Fruit fly (Drosophila melanogaster) whole organism, embryonic: ENCODE data around the gene CG6959.

Experiments used
- Abd-B ChIP-seq: fragments of 200-800 bp; sonication (Bioruptor generic); optimal IDR thresholded peaks from 2 replicates; lab custom pipeline; 2018; ENCODE audit warnings: missing biosample characterization, mild to moderate bottlenecking, missing genetic modification characterization, moderate library complexity
- Ada2b ChIP-seq: fragments of 200-800 bp; sonication (Bioruptor generic); IDR thresholded peaks from 2 replicates; pipeline ENCODE4 v1.3.6; 2022; ENCODE audit warnings: missing biosample characterization, missing genetic modification characterization
- C15 ChIP-seq: fragments of 200-800 bp; sonication (Bioruptor generic); IDR thresholded peaks from 3 replicates; pipeline ENCODE4 v1.3.6; 2022; ENCODE audit warnings: missing biosample characterization, missing genetic modification characterization
- CG10321 ChIP-seq: fragments of 200-800 bp; sonication (Bioruptor generic); IDR thresholded peaks from 2 replicates; pipeline ENCODE4 v1.3.6; 2022; ENCODE audit warnings: missing biosample characterization, missing genetic modification characterization
- CG10462 ChIP-seq: fragments of 200-800 bp; sonication (Bioruptor generic); optimal IDR thresholded peaks from 2 replicates; lab custom pipeline; 2016; ENCODE audit warnings: missing biosample characterization, missing genetic modification characterization
- CG11456 ChIP-seq: fragments of 200-800 bp; sonication (Bioruptor generic); IDR thresholded peaks from 3 replicates; pipeline ENCODE4 v1.3.6; 2022; ENCODE audit warnings: missing biosample characterization, missing genetic modification characterization
- CG11696 ChIP-seq: fragments of 200-800 bp; sonication (Bioruptor generic); IDR thresholded peaks from 2 replicates; pipeline ENCODE4 v1.3.6; 2022; ENCODE audit warnings: missing biosample characterization, missing genetic modification characterization
- CG13287 ChIP-seq: fragments of 200-800 bp; sonication (Bioruptor generic); IDR thresholded peaks from 2 replicates; pipeline ENCODE4 v1.3.6; 2022; ENCODE audit warnings: missing biosample characterization, missing genetic modification characterization; ENCODE audit not compliant: partially characterized antibody
- CG15696 ChIP-seq: fragments of 200-800 bp; sonication (Bioruptor generic); optimal IDR thresholded peaks from 2 replicates; lab custom pipeline; 2019; ENCODE audit warnings: missing biosample characterization, mild to moderate bottlenecking, missing genetic modification characterization, moderate library complexity
- CG17359 ChIP-seq: fragments of 200-800 bp; sonication (Bioruptor generic); optimal IDR thresholded peaks from 3 replicates; lab custom pipeline; 2018; ENCODE audit warnings: missing biosample characterization, mild to moderate bottlenecking, missing genetic modification characterization, moderate library complexity
- CG1792 ChIP-seq: fragments of 200-800 bp; sonication (Bioruptor generic); optimal IDR thresholded peaks from 2 replicates; lab custom pipeline; 2016; ENCODE audit warnings: missing biosample characterization, missing genetic modification characterization
- CG2202 ChIP-seq: fragments of 200-800 bp; sonication (Bioruptor generic); optimal IDR thresholded peaks from 2 replicates; lab custom pipeline; 2018; ENCODE audit warnings: missing biosample characterization, mild to moderate bottlenecking, missing genetic modification characterization
- CG2678 ChIP-seq: fragments of 200-800 bp; sonication (Bioruptor generic); optimal IDR thresholded peaks from 3 replicates; lab custom pipeline; 2019; ENCODE audit warnings: missing biosample characterization, mild to moderate bottlenecking, missing genetic modification characterization, moderate library complexity
- CG30020 ChIP-seq: fragments of 200-800 bp; optimal IDR thresholded peaks from 2 replicates; lab custom pipeline; 2019; ENCODE audit warnings: missing biosample characterization, mild to moderate bottlenecking, missing genetic modification characterization, moderate library complexity
- CG43689 ChIP-seq: fragments of 200-800 bp; sonication (Bioruptor generic); IDR thresholded peaks from 2 replicates; pipeline ENCODE4 v1.3.6; 2022; ENCODE audit warnings: missing biosample characterization, missing genetic modification characterization
- CG4707 ChIP-seq: fragments of 200-800 bp; sonication (Bioruptor generic); optimal IDR thresholded peaks from 2 replicates; lab custom pipeline; 2018; ENCODE audit warnings: missing biosample characterization, mild to moderate bottlenecking, missing genetic modification characterization, moderate library complexity
- CG7987 ChIP-seq: fragments of 200-800 bp; sonication (Bioruptor generic); optimal IDR thresholded peaks from 2 replicates; lab custom pipeline; 2018; ENCODE audit warnings: missing biosample characterization, mild to moderate bottlenecking, missing genetic modification characterization, moderate library complexity
- CG9876 ChIP-seq: fragments of 200-800 bp; sonication (Bioruptor generic); optimal IDR thresholded peaks from 2 replicates; lab custom pipeline; 2016; ENCODE audit warnings: missing biosample characterization, missing genetic modification characterization
- D ChIP-seq, 2 experiments: fragments of 200-800 bp in 1 of 2; fragments of >200 bp in 1 of 2; sonication (Bioruptor generic) in 1 of 2; optimal IDR thresholded peaks; 2 replicates in 1 of 2; 3 replicates in 1 of 2; lab custom pipeline; 2017; ENCODE audit warnings: mild to moderate bottlenecking in 1 of 2, missing biosample characterization in 1 of 2, missing genetic modification characterization in 1 of 2, missing genetic modification reagents in 1 of 2
- D19B ChIP-seq: fragments of 200-800 bp; sonication (Bioruptor generic); optimal IDR thresholded peaks from 2 replicates; lab custom pipeline; 2017; ENCODE audit warnings: missing biosample characterization, mild to moderate bottlenecking, missing genetic modification characterization
- Fer2 ChIP-seq: fragments of 200-800 bp; sonication (Bioruptor generic); optimal IDR thresholded peaks from 2 replicates; lab custom pipeline; 2018; ENCODE audit warnings: missing biosample characterization, mild to moderate bottlenecking, missing genetic modification characterization, moderate library complexity
- Hmr ChIP-seq: fragments of 200-800 bp; sonication (Bioruptor generic); optimal IDR thresholded peaks from 3 replicates; lab custom pipeline; 2017; ENCODE audit warnings: mild to moderate bottlenecking, missing biosample characterization, missing genetic modification reagents, missing genetic modification characterization
- Hr78 ChIP-seq, 2 experiments: fragments of 200-800 bp in 1 of 2; fragments of >200 bp in 1 of 2; sonication (Bioruptor generic) in 1 of 2; optimal IDR thresholded peaks; 2 replicates each; lab custom pipeline; 2017 to 2019; ENCODE audit warnings: missing biosample characterization in 2 of 2, missing genetic modification characterization in 2 of 2, mild to moderate bottlenecking in 1 of 2, moderate library complexity in 1 of 2
- Lpt ChIP-seq: fragments of >200 bp; optimal IDR thresholded peaks from 2 replicates; lab custom pipeline; 2018; ENCODE audit warnings: missing biosample characterization, missing genetic modification characterization
- MESR4 ChIP-seq: fragments of 200-800 bp; sonication (Bioruptor generic); optimal IDR thresholded peaks from 2 replicates; lab custom pipeline; 2018; ENCODE audit warnings: missing biosample characterization, mild to moderate bottlenecking, missing genetic modification characterization, moderate library complexity
- Mrtf ChIP-seq: fragments of 200-800 bp; sonication (Bioruptor generic); IDR thresholded peaks from 3 replicates; pipeline ENCODE4 v1.3.6; 2022; ENCODE audit warnings: missing biosample characterization, missing genetic modification characterization
- NK7.1 ChIP-seq: fragments of 200-800 bp; sonication (Bioruptor generic); optimal IDR thresholded peaks from 3 replicates; lab custom pipeline; 2016; ENCODE audit warnings: missing biosample characterization, missing genetic modification characterization
- Nf-YB ChIP-seq: fragments of 200-800 bp; sonication (Bioruptor generic); optimal IDR thresholded peaks from 3 replicates; lab custom pipeline; 2019; ENCODE audit warnings: missing biosample characterization, mild to moderate bottlenecking, missing genetic modification characterization, moderate library complexity
- Optix ChIP-seq: fragments of 200-800 bp; sonication (Bioruptor generic); IDR thresholded peaks from 3 replicates; pipeline ENCODE4 v1.3.6; 2022; ENCODE audit warnings: missing biosample characterization, missing genetic modification characterization
- Sin3A ChIP-seq: fragments of >200 bp; optimal IDR thresholded peaks from 2 replicates; lab custom pipeline; 2018
- Ssrp ChIP-seq: fragments of 200-800 bp; sonication (Bioruptor generic); optimal IDR thresholded peaks from 2 replicates; lab custom pipeline; 2018; ENCODE audit warnings: missing biosample characterization, mild to moderate bottlenecking, missing genetic modification characterization, moderate library complexity
- Stat92E ChIP-seq, 3 experiments: fragments of >200 bp in 2 of 3; fragments of 200-800 bp in 1 of 3; sonication (Bioruptor generic) in 1 of 3; optimal IDR thresholded peaks; 2 replicates each; lab custom pipeline; 2017 to 2019; ENCODE audit warnings: missing biosample characterization in 3 of 3, missing genetic modification characterization in 3 of 3, mild to moderate bottlenecking in 1 of 3, moderate library complexity in 1 of 3
- Tbp ChIP-seq: fragments of >200 bp; optimal IDR thresholded peaks from 2 replicates; lab custom pipeline; 2018; ENCODE audit warnings: missing biosample characterization, missing genetic modification characterization
- bowl ChIP-seq: fragments of 200-800 bp; sonication (Bioruptor generic); IDR thresholded peaks from 2 replicates; pipeline ENCODE4 v1.3.6; 2022; ENCODE audit warnings: missing biosample characterization, missing genetic modification characterization
- cad ChIP-seq: fragments of >200 bp; optimal IDR thresholded peaks from 2 replicates; lab custom pipeline; 2017; ENCODE audit warnings: missing biosample characterization, missing genetic modification characterization
- chm ChIP-seq: fragments of 200-800 bp; sonication (Bioruptor generic); IDR thresholded peaks from 2 replicates; pipeline ENCODE4 v1.3.6; 2022; ENCODE audit warnings: missing biosample characterization, missing genetic modification characterization
- dpn ChIP-seq, 2 experiments: fragments of 200-800 bp; sonication (Bioruptor generic); optimal IDR thresholded peaks; 3 replicates each; lab custom pipeline; 2016; ENCODE audit warnings: missing biosample characterization in 2 of 2, missing genetic modification characterization in 2 of 2
- fd96Cb ChIP-seq: fragments of 200-800 bp; sonication (Bioruptor generic); optimal IDR thresholded peaks from 2 replicates; lab custom pipeline; 2018; ENCODE audit warnings: missing biosample characterization, mild to moderate bottlenecking, missing genetic modification characterization, moderate library complexity
- grn ChIP-seq: fragments of 200-800 bp; sonication (Bioruptor generic); optimal IDR thresholded peaks from 3 replicates; lab custom pipeline; 2017; ENCODE audit warnings: missing biosample characterization, missing genetic modification characterization
- kni ChIP-seq: fragments of 200-800 bp; sonication (Bioruptor generic); optimal IDR thresholded peaks from 3 replicates; lab custom pipeline; 2017; ENCODE audit warnings: mild to moderate bottlenecking, missing biosample characterization, missing genetic modification reagents, missing genetic modification characterization
- oc ChIP-seq: fragments of 200-800 bp; sonication (Bioruptor generic); optimal IDR thresholded peaks from 2 replicates; lab custom pipeline; 2018; ENCODE audit warnings: missing biosample characterization, mild to moderate bottlenecking, missing genetic modification characterization, moderate library complexity
- odd ChIP-seq: fragments of 200-800 bp; sonication (Bioruptor generic); optimal IDR thresholded peaks from 2 replicates; lab custom pipeline; 2017; ENCODE audit warnings: missing biosample characterization, mild to moderate bottlenecking, missing genetic modification characterization
- psq ChIP-seq: fragments of 200-800 bp; sonication (Bioruptor generic); optimal IDR thresholded peaks from 2 replicates; lab custom pipeline; 2017; ENCODE audit warnings: missing biosample characterization, missing genetic modification characterization
- pzg ChIP-seq: fragments of 200-800 bp; sonication (Bioruptor generic); optimal IDR thresholded peaks from 3 replicates; lab custom pipeline; 2018; ENCODE audit warnings: missing biosample characterization, mild to moderate bottlenecking, missing genetic modification characterization, moderate library complexity
- ro ChIP-seq: fragments of 200-800 bp; sonication (Bioruptor generic); IDR thresholded peaks from 2 replicates; pipeline ENCODE4 v1.3.6; 2022; ENCODE audit warnings: missing biosample characterization, missing genetic modification characterization
- sisA ChIP-seq: fragments of 200-800 bp; sonication (Bioruptor generic); IDR thresholded peaks from 2 replicates; pipeline ENCODE4 v1.3.6; 2022; ENCODE audit warnings: missing biosample characterization, missing genetic modification characterization
- slp2 ChIP-seq: fragments of 200-800 bp; sonication (Bioruptor generic); optimal IDR thresholded peaks from 2 replicates; lab custom pipeline; 2016; ENCODE audit warnings: missing biosample characterization, missing genetic modification characterization
- tio ChIP-seq: fragments of 200-800 bp; sonication (Bioruptor generic); optimal IDR thresholded peaks from 2 replicates; lab custom pipeline; 2017; ENCODE audit warnings: missing biosample characterization, missing genetic modification characterization, inconsistent platforms
- trem ChIP-seq: fragments of 200-800 bp; optimal IDR thresholded peaks from 3 replicates; lab custom pipeline; 2019; ENCODE audit warnings: missing biosample characterization, mild to moderate bottlenecking, missing genetic modification characterization, moderate library complexity
- twi ChIP-seq: fragments of 200-800 bp; optimal IDR thresholded peaks from 2 replicates; lab custom pipeline; 2019; ENCODE audit warnings: missing biosample characterization, mild to moderate bottlenecking, missing genetic modification characterization, moderate library complexity
- vvl ChIP-seq: fragments of 200-800 bp; sonication (Bioruptor generic); IDR thresholded peaks from 2 replicates; pipeline ENCODE4 v1.3.6; 2022; ENCODE audit warnings: missing biosample characterization, missing genetic modification characterization
- wek ChIP-seq: fragments of 200-800 bp; sonication (Bioruptor generic); optimal IDR thresholded peaks from 3 replicates; lab custom pipeline; 2018; ENCODE audit warnings: missing biosample characterization, mild to moderate bottlenecking, missing genetic modification characterization, moderate library complexity
- zen ChIP-seq: fragments of 200-800 bp; sonication (Bioruptor generic); optimal IDR thresholded peaks from 3 replicates; lab custom pipeline; 2018; ENCODE audit warnings: missing biosample characterization, mild to moderate bottlenecking, missing genetic modification characterization, moderate library complexity

Gene CG6959

DNA sequence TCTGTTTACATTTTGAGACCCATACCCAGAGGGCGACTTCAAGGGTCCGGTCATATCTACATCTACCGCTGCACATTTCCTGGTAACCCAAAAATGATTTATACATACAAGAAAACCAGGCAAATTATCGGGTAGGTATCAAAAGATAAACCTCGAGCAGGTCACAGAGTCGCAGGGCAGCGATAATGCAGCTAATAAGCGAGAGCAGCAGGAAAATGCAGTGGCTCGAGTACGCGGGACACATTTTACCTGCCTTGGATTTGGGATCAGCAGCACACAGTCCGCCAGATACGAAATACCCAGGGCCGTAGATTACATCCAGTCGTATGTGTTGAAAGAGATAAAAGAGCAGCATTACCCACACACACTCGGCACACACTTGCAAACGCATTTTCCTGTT is 94.1 kb downstream of the CG6959 start (continued):
- TF ChIP-seq sisA (no peak), C15 (GFP tag; lab: Robert Waterston, UW) (no peak), CG13287 (GFP tag; lab: Robert Waterston, UW) (no peak), Nf-YB (no peak), tio (GFP tag; lab: Kevin White, UChicago) (no peak), CG1792 (GFP tag; lab: Kevin White, UChicago) (no peak), D (optimal IDR thresholded peaks at IDR 0.05; lab: Kevin White, UChicago) (peak; percentile 45), D (GFP tag; optimal IDR thresholded peaks at IDR 0.05; lab: Kevin White, UChicago) (no peak), Ada2b (GFP tag; lab: Robert Waterston, UW) (no peak), CG11696 (no peak), CG11456 (GFP tag; lab: Robert Waterston, UW) (no peak), CG9876 (no peak), trem (tag; lab: Kevin White, UChicago) (no peak), zen (tag; lab: Kevin White, UChicago) (peak; percentile 53), kni (peak; percentile 85), NK7.1 (GFP tag; lab: Kevin White, UChicago) (no peak), CG10462 (GFP tag; lab: Kevin White, UChicago) (no peak), Hmr (GFP tag; lab: Kevin White, UChicago) (no peak), Lpt (peak; percentile 90), CG15696 (tag; lab: Kevin White, UChicago) (peak; percentile 4), cad (peak; percentile 43), D19B (GFP tag; lab: Kevin White, UChicago) (no peak), chm (GFP tag; lab: Robert Waterston, UW) (no peak), CG7987 (no peak), Sin3A (lab: Kevin White, UChicago) (no peak), twi (tag; lab: Kevin White, UChicago) (peak; percentile 58), Abd-B (GFP tag; lab: Kevin White, UChicago) (no peak), oc (peak; percentile 5), grn (GFP tag; lab: Kevin White, UChicago) (peak; percentile 76), Optix (no peak), CG2202 (tag; lab: Kevin White, UChicago) (no peak), CG10321 (GFP tag; lab: Robert Waterston, UW) (no peak), fd96Cb (no peak), Hr78 (GFP tag; optimal IDR thresholded peaks at IDR 0.05; lab: Kevin White, UChicago) (peak in 1 of 2 experiments; percentile 28), MESR4 (GFP tag; lab: Kevin White, UChicago) (no peak), CG43689 (GFP tag; lab: Robert Waterston, UW) (no peak), psq (GFP tag; lab: Kevin White, UChicago) (no peak), CG2678 (no peak), Stat92E (GFP tag; optimal IDR thresholded peaks at IDR 0.05; lab: Kevin White, UChicago) (peak in 1 of 3 experiments; percentile 62)

dm6 chr3R:11773999-11774397 is 95.3 kb downstream of the CG6959 start:
- TF ChIP-seq wek (GFP tag; lab: Kevin White, UChicago) (no peak), odd (GFP tag; lab: Kevin White, UChicago) (peak; percentile 68), vvl (GFP tag; lab: Robert Waterston, UW) (0 out of 2 replicates have a peak, but pooled peaks have one; percentile 17), dpn (GFP tag; optimal IDR thresholded peaks at IDR 0.05; lab: Kevin White, UChicago) (peak; percentile 6 to 58), Tbp (GFP tag; lab: Kevin White, UChicago) (no peak), pzg (GFP tag; lab: Kevin White, UChicago) (no peak), CG1792 (GFP tag; lab: Kevin White, UChicago) (peak; percentile 30), CG30020 (tag; lab: Kevin White, UChicago) (peak; percentile 54), Mrtf (no peak), CG17359 (tag; lab: Kevin White, UChicago) (peak; percentile 79), bowl (GFP tag; lab: Robert Waterston, UW) (no peak), slp2 (no peak), Ssrp (tag; lab: Kevin White, UChicago) (peak; percentile 85), Fer2 (tag; lab: Kevin White, UChicago) (peak; percentile 59), CG4707 (GFP tag; lab: Kevin White, UChicago) (no peak), ro (no peak)
